Worm (Caenorhabditis elegans): ENCODE measurements around the gene ndub-6.

ce11 chrIV:11665010-11665409 is 12.8 kb downstream of the ndub-6 start, which contains the start of gene ZK809.9:
- no peak for TF ChIP-seq tab-1 (GFP tag; IDR thresholded peaks at IDR 0.05)
- no peak for TF ChIP-seq ztf-29 (GFP tag; IDR thresholded peaks at IDR 0.05)
